Fruit fly (Drosophila melanogaster) whole organism, embryonic: ENCODE data around the gene Cog3.

ENCODE experiments used
- Aef1 ChIP-seq: fragments of 200-800 bp; sonication (Bioruptor generic); IDR thresholded peaks from 3 replicates; pipeline ENCODE4 v1.3.6; 2022; ENCODE audit warnings: missing biosample characterization, missing genetic modification characterization
- Awh ChIP-seq: fragments of 200-800 bp; sonication (Bioruptor generic); IDR thresholded peaks from 2 replicates; pipeline ENCODE4, ENCODE4 v1.3.6; 2022; ENCODE audit warnings: missing biosample characterization, missing genetic modification characterization
- Blimp-1 ChIP-seq: fragments of 200-800 bp; sonication (Bioruptor generic); optimal IDR thresholded peaks from 3 replicates; lab custom pipeline; 2018; ENCODE audit warnings: missing biosample characterization, missing genetic modification characterization, mild to moderate bottlenecking, moderate library complexity, missing genetic modification reagents
- CG11695 ChIP-seq: fragments of 200-800 bp; sonication (Bioruptor generic); IDR thresholded peaks from 3 replicates; pipeline ENCODE4 v1.3.6; 2022; ENCODE audit warnings: missing biosample characterization, missing genetic modification characterization
- CG12942 ChIP-seq: fragments of 200-800 bp; sonication (Bioruptor generic); optimal IDR thresholded peaks from 3 replicates; lab custom pipeline; 2016; ENCODE audit warnings: missing biosample characterization, missing genetic modification characterization
- CG13624 ChIP-seq: fragments of 200-800 bp; sonication (Bioruptor generic); optimal IDR thresholded peaks from 2 replicates; lab custom pipeline; 2016; ENCODE audit warnings: missing biosample characterization, missing genetic modification characterization
- CG15011 ChIP-seq: fragments of 200-800 bp; sonication (Bioruptor generic); optimal IDR thresholded peaks from 3 replicates; lab custom pipeline; 2018; ENCODE audit warnings: missing biosample characterization, mild to moderate bottlenecking, missing genetic modification characterization
- CG1602 ChIP-seq: fragments of 200-800 bp; sonication (Bioruptor generic); optimal IDR thresholded peaks from 3 replicates; lab custom pipeline; 2016; ENCODE audit warnings: missing biosample characterization, missing genetic modification characterization
- CG17361 ChIP-seq: fragments of 200-800 bp; sonication (Bioruptor generic); IDR thresholded peaks from 3 replicates; pipeline ENCODE4 v1.3.6; 2022; ENCODE audit warnings: missing biosample characterization, missing genetic modification characterization
- CG18011 ChIP-seq: fragments of 200-800 bp; sonication (Bioruptor generic); optimal IDR thresholded peaks from 2 replicates; lab custom pipeline; 2017; ENCODE audit warnings: missing biosample characterization, missing genetic modification characterization, mild to moderate bottlenecking, moderate library complexity, missing genotype
- CG2120 ChIP-seq: fragments of 200-800 bp; sonication (Bioruptor generic); optimal IDR thresholded peaks from 3 replicates; lab custom pipeline; 2016; ENCODE audit warnings: missing biosample characterization, missing genetic modification characterization
- CG2875 ChIP-seq: fragments of 200-800 bp; sonication (Bioruptor generic); optimal IDR thresholded peaks from 2 replicates; lab custom pipeline; 2017; ENCODE audit warnings: missing biosample characterization, mild to moderate bottlenecking, missing genetic modification characterization, missing genetic modification reagents
- CG31224 ChIP-seq: fragments of 200-800 bp; sonication (Bioruptor generic); IDR thresholded peaks from 2 replicates; pipeline ENCODE4 v1.3.6; 2022; ENCODE audit warnings: missing biosample characterization, missing genetic modification characterization
- CG32767 ChIP-seq: fragments of 200-800 bp; sonication (Bioruptor generic); IDR thresholded peaks from 2 replicates; pipeline ENCODE4 v1.3.6; 2022; ENCODE audit warnings: missing biosample characterization, missing genetic modification characterization
- CG34224 ChIP-seq: fragments of 200-800 bp; sonication (Bioruptor generic); IDR thresholded peaks from 3 replicates; pipeline ENCODE4 v1.3.6; 2022; ENCODE audit warnings: missing biosample characterization, missing genetic modification characterization; ENCODE audit not compliant: partially characterized antibody
- CG4730 ChIP-seq: fragments of 200-800 bp; sonication (Bioruptor generic); IDR thresholded peaks from 2 replicates; pipeline ENCODE4 v1.3.6; 2022; ENCODE audit warnings: missing biosample characterization, missing genetic modification characterization
- CG6254 ChIP-seq: fragments of 200-800 bp; sonication (Bioruptor generic); optimal IDR thresholded peaks from 3 replicates; lab custom pipeline; 2017; ENCODE audit warnings: mild to moderate bottlenecking, missing biosample characterization, missing genetic modification reagents, missing genetic modification characterization
- CG6765 ChIP-seq: fragments of 200-800 bp; sonication (Bioruptor generic); optimal IDR thresholded peaks from 3 replicates; lab custom pipeline; 2017; ENCODE audit warnings: missing biosample characterization, mild to moderate bottlenecking, missing genetic modification characterization
- CG7372 ChIP-seq: fragments of 200-800 bp; sonication (Bioruptor generic); IDR thresholded peaks from 2 replicates; pipeline ENCODE4 v1.3.6; 2022; ENCODE audit warnings: missing biosample characterization, missing genetic modification characterization
- CG8281 ChIP-seq: fragments of 200-800 bp; sonication (Bioruptor generic); optimal IDR thresholded peaks from 2 replicates; lab custom pipeline; 2018; ENCODE audit warnings: missing biosample characterization, mild to moderate bottlenecking, missing genetic modification characterization, moderate library complexity
- CG8924 ChIP-seq: fragments of 200-800 bp; optimal IDR thresholded peaks from 3 replicates; lab custom pipeline; 2019; ENCODE audit warnings: missing biosample characterization, mild to moderate bottlenecking, missing genetic modification characterization, moderate library complexity
- CG9817 ChIP-seq: fragments of 200-800 bp; sonication (Bioruptor generic); optimal IDR thresholded peaks from 2 replicates; lab custom pipeline; 2018; ENCODE audit warnings: missing biosample characterization, mild to moderate bottlenecking, missing genetic modification characterization, moderate library complexity
- Dek ChIP-seq: fragments of 200-800 bp; sonication (Bioruptor generic); optimal IDR thresholded peaks from 3 replicates; lab custom pipeline; 2019; ENCODE audit warnings: missing biosample characterization, mild to moderate bottlenecking, missing genetic modification characterization, moderate library complexity
- Fer1 ChIP-seq: fragments of 200-800 bp; sonication (Bioruptor generic); optimal IDR thresholded peaks from 2 replicates; lab custom pipeline; 2017; ENCODE audit warnings: missing biosample characterization, mild to moderate bottlenecking, missing genetic modification characterization
- H15 ChIP-seq: fragments of 200-800 bp; sonication (Bioruptor generic); IDR thresholded peaks from 3 replicates; pipeline ENCODE4 v1.3.6; 2022; ENCODE audit warnings: missing biosample characterization, missing genetic modification characterization
- MTF-1 ChIP-seq: fragments of 200-800 bp; sonication (Bioruptor generic); optimal IDR thresholded peaks from 2 replicates; lab custom pipeline; 2018; ENCODE audit warnings: missing biosample characterization, mild to moderate bottlenecking, missing genetic modification characterization, borderline replicate concordance
- Mes4 ChIP-seq: fragments of 200-800 bp; sonication (Bioruptor generic); optimal IDR thresholded peaks from 2 replicates; lab custom pipeline; 2016; ENCODE audit warnings: missing biosample characterization, missing genetic modification characterization
- Mrtf ChIP-seq: fragments of 200-800 bp; sonication (Bioruptor generic); IDR thresholded peaks from 3 replicates; pipeline ENCODE4 v1.3.6; 2022; ENCODE audit warnings: missing biosample characterization, missing genetic modification characterization
- NC2β ChIP-seq: fragments of 200-800 bp; sonication (Bioruptor generic); optimal IDR thresholded peaks from 2 replicates; lab custom pipeline; 2016; ENCODE audit warnings: missing biosample characterization, missing genetic modification characterization
- Nf-YA ChIP-seq: fragments of 200-800 bp; sonication (Bioruptor generic); IDR thresholded peaks from 2 replicates; pipeline ENCODE4 v1.3.6; 2022; ENCODE audit warnings: missing biosample characterization, missing genetic modification characterization
- Oaz ChIP-seq: fragments of 200-800 bp; sonication (Bioruptor generic); IDR thresholded peaks from 2 replicates; pipeline ENCODE4 v1.3.6; 2022; ENCODE audit warnings: missing biosample characterization, missing genetic modification characterization
- Rx ChIP-seq: fragments of 200-800 bp; sonication (Bioruptor generic); IDR thresholded peaks from 2 replicates; pipeline ENCODE4 v1.3.6; 2022; ENCODE audit warnings: missing biosample characterization, missing genetic modification characterization
- Sox102F ChIP-seq: fragments of 200-800 bp; sonication (Bioruptor generic); optimal IDR thresholded peaks from 2 replicates; lab custom pipeline; 2018; ENCODE audit warnings: missing biosample characterization, mild to moderate bottlenecking, missing genetic modification characterization, moderate library complexity
- Xrp1 ChIP-seq: fragments of 200-800 bp; sonication (Bioruptor generic); IDR thresholded peaks from 2 replicates; pipeline ENCODE4 v1.3.6; 2022; ENCODE audit warnings: missing biosample characterization, missing genetic modification characterization
- az2 ChIP-seq: fragments of 200-800 bp; sonication (Bioruptor generic); optimal IDR thresholded peaks from 3 replicates; lab custom pipeline; 2016; ENCODE audit warnings: missing biosample characterization, missing genetic modification characterization
- bcd ChIP-seq: fragments of 200-800 bp; sonication (Bioruptor generic); optimal IDR thresholded peaks from 2 replicates; lab custom pipeline; 2017; ENCODE audit warnings: missing biosample characterization, mild to moderate bottlenecking, missing genetic modification characterization
- chif ChIP-seq, 2 experiments: fragments of 200-800 bp; sonication (Bioruptor generic); optimal IDR thresholded peaks; 3 replicates each; lab custom pipeline; 2016; ENCODE audit warnings: missing biosample characterization in 2 of 2, missing genetic modification characterization in 2 of 2
- chm ChIP-seq: fragments of 200-800 bp; sonication (Bioruptor generic); IDR thresholded peaks from 2 replicates; pipeline ENCODE4 v1.3.6; 2022; ENCODE audit warnings: missing biosample characterization, missing genetic modification characterization
- ci ChIP-seq: fragments of 200-800 bp; sonication (Bioruptor generic); IDR thresholded peaks from 3 replicates; pipeline ENCODE4 v1.3.6; 2022; ENCODE audit warnings: missing biosample characterization, missing genetic modification characterization
- grau ChIP-seq: fragments of 200-800 bp; optimal IDR thresholded peaks from 3 replicates; lab custom pipeline; 2019; ENCODE audit warnings: missing biosample characterization, mild to moderate bottlenecking, missing genetic modification characterization, moderate library complexity
- ham ChIP-seq: fragments of 200-800 bp; sonication (Bioruptor generic); IDR thresholded peaks from 2 replicates; pipeline ENCODE4 v1.3.6; 2022; ENCODE audit warnings: missing biosample characterization, missing genetic modification characterization
- kah ChIP-seq: fragments of 200-800 bp; sonication (Bioruptor generic); optimal IDR thresholded peaks from 2 replicates; lab custom pipeline; 2018; ENCODE audit warnings: missing biosample characterization, mild to moderate bottlenecking, missing genetic modification characterization
- kni ChIP-seq: fragments of 200-800 bp; sonication (Bioruptor generic); optimal IDR thresholded peaks from 3 replicates; lab custom pipeline; 2017; ENCODE audit warnings: mild to moderate bottlenecking, missing biosample characterization, missing genetic modification reagents, missing genetic modification characterization
- odd ChIP-seq: fragments of 200-800 bp; sonication (Bioruptor generic); optimal IDR thresholded peaks from 2 replicates; lab custom pipeline; 2017; ENCODE audit warnings: missing biosample characterization, mild to moderate bottlenecking, missing genetic modification characterization
- pnt ChIP-seq: fragments of 200-800 bp; sonication (Bioruptor generic); optimal IDR thresholded peaks from 3 replicates; lab custom pipeline; 2016; ENCODE audit warnings: missing biosample characterization, missing genetic modification characterization
- ssp ChIP-seq: fragments of 200-800 bp; sonication (Bioruptor generic); IDR thresholded peaks from 2 replicates; pipeline ENCODE4 v1.3.6; 2022; ENCODE audit warnings: missing biosample characterization, missing genetic modification characterization
- tin ChIP-seq: fragments of 200-800 bp; sonication (Bioruptor generic); optimal IDR thresholded peaks from 3 replicates; lab custom pipeline; 2016; ENCODE audit warnings: missing biosample characterization, missing genetic modification characterization
- ttk ChIP-seq: fragments of 200-800 bp; sonication (Bioruptor generic); IDR thresholded peaks from 2 replicates; pipeline ENCODE4 v2.1.2; 2022; ENCODE audit warnings: missing biosample characterization, missing genetic modification characterization
- vfl ChIP-seq: fragments of 200-800 bp; sonication (Bioruptor generic); optimal IDR thresholded peaks from 2 replicates; lab custom pipeline; 2016; ENCODE audit warnings: missing biosample characterization, missing genetic modification characterization
- wdn ChIP-seq: fragments of 200-800 bp; sonication (Bioruptor generic); IDR thresholded peaks from 2 replicates; pipeline ENCODE4 v1.3.6; 2022; ENCODE audit warnings: missing biosample characterization, missing genetic modification characterization
- zen2 ChIP-seq: fragments of 200-800 bp; sonication (Bioruptor generic); IDR thresholded peaks from 3 replicates; pipeline ENCODE4 v1.3.6; 2022; ENCODE audit warnings: missing biosample characterization, missing genetic modification characterization; ENCODE audit not compliant: partially characterized antibody

Cog3 gene

DNA sequence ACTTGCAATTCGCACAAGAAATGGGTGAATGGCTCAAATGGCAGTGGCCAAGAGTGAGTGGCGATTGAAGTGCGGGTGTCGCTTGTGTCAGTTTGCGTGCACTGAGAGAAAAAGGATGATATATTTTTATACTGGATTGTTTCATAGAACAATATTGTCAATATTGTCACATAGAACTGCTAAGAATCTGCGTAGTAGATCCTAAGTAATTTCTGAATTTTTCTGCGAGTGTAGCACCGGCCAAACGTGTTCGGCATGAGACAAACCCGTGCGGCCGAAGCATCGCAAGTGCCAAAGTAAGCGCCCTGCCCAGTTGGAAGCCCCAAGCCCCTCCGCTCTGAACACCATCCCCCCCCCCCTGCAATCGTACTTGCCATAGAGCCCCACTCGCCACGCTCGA is 16.5 kb downstream of the Cog3 start (continued):
- peak; percentile 56 for TF ChIP-seq CG31224 (GFP tag; lab: Robert Waterston, UW)
- TF ChIP-seq CG34224 (GFP tag; lab: Robert Waterston, UW), result no peak
- TF ChIP-seq CG17361 (GFP tag; lab: Robert Waterston, UW), result peak; percentile 62; the same call in 2 of the 3 replicates
- TF ChIP-seq CG2875, result peak; percentile 54
- peak; percentile 27 for TF ChIP-seq kah (GFP tag; lab: Kevin White, UChicago)
- TF ChIP-seq Rx, result peak; percentile 82
- TF ChIP-seq zen2 (GFP tag; lab: Robert Waterston, UW), result no peak
- peak; percentile 83 for TF ChIP-seq ttk (GFP tag; lab: Robert Waterston, UW)
- no peak for TF ChIP-seq CG13624 (GFP tag; lab: Kevin White, UChicago)
- peak; percentile 65 for TF ChIP-seq CG6254 (GFP tag; lab: Kevin White, UChicago)
- peak; percentile 86 for TF ChIP-seq Awh
- peak; percentile 43 for TF ChIP-seq MTF-1 (GFP tag; lab: Kevin White, UChicago)
- TF ChIP-seq bcd (GFP tag; lab: Kevin White, UChicago), result peak; percentile 64
- peak; percentile 69; the same call in 2 of the 3 replicates for TF ChIP-seq CG11695 (GFP tag; lab: Robert Waterston, UW)
- peak; percentile 44 for TF ChIP-seq CG1602 (GFP tag; lab: Kevin White, UChicago)
- TF ChIP-seq ci, result peak; percentile 90
- TF ChIP-seq az2 (GFP tag; lab: Kevin White, UChicago), result peak; percentile 50
- TF ChIP-seq Mes4, result peak; percentile 28
- peak; percentile 55 for TF ChIP-seq CG8924 (tag; lab: Kevin White, UChicago)
- TF ChIP-seq CG7372 (GFP tag; lab: Robert Waterston, UW), result peak; percentile 70
- peak; percentile 37 for TF ChIP-seq CG8281 (tag; lab: Kevin White, UChicago)
- TF ChIP-seq CG12942, result peak; percentile 59
- TF ChIP-seq Xrp1 (GFP tag; lab: Robert Waterston, UW), result peak; percentile 78
- peak; percentile 48; the same call in 1 of the 2 replicates for TF ChIP-seq Oaz (GFP tag; lab: Robert Waterston, UW)
- peak; percentile 57 for TF ChIP-seq Nf-YA (GFP tag; lab: Robert Waterston, UW)
- TF ChIP-seq CG32767 (GFP tag; lab: Robert Waterston, UW), result peak; percentile 67
- TF ChIP-seq chm (GFP tag; lab: Robert Waterston, UW), result 0 out of 2 replicates have a peak, but pooled peaks have one; percentile 9
- TF ChIP-seq Blimp-1 (GFP tag; lab: Kevin White, UChicago), result peak; percentile 73
- TF ChIP-seq chif (GFP tag; optimal IDR thresholded peaks at IDR 0.05; lab: Kevin White, UChicago), result peak; percentile 52 to 63
- TF ChIP-seq CG6765 (GFP tag; lab: Kevin White, UChicago), result no peak
- TF ChIP-seq vfl (GFP tag; lab: Kevin White, UChicago), result no peak
- no peak for TF ChIP-seq kni
- TF ChIP-seq Fer1 (GFP tag; lab: Kevin White, UChicago), result peak; percentile 73
- peak; percentile 29 for TF ChIP-seq pnt
- peak; percentile 37 for TF ChIP-seq grau (tag; lab: Kevin White, UChicago)
- TF ChIP-seq tin (GFP tag; lab: Kevin White, UChicago), result peak; percentile 39
- TF ChIP-seq Dek (tag; lab: Kevin White, UChicago), result peak; percentile 30
- peak; percentile 40 for TF ChIP-seq NC2β (GFP tag; lab: Kevin White, UChicago)
- no peak for TF ChIP-seq ham (GFP tag; lab: Robert Waterston, UW)
- no peak for TF ChIP-seq CG15011 (GFP tag; lab: Kevin White, UChicago)
- peak; percentile 80 for TF ChIP-seq Mrtf (GFP tag; lab: Robert Waterston, UW)
- peak; percentile 55 for TF ChIP-seq CG2120
- peak; percentile 82 for TF ChIP-seq Sox102F
- TF ChIP-seq CG4730, result peak; percentile 74
- peak; percentile 24; the same call in 1 of the 2 replicates for TF ChIP-seq wdn
- peak; percentile 44 for TF ChIP-seq Aef1
- TF ChIP-seq CG9817 (tag; lab: Kevin White, UChicago), result no peak
- peak; percentile 58 for TF ChIP-seq ssp (GFP tag; lab: Robert Waterston, UW)
- peak; percentile 15 for TF ChIP-seq CG18011
- TF ChIP-seq H15 (GFP tag; lab: Robert Waterston, UW), result peak; percentile 77
- TF ChIP-seq odd (GFP tag; lab: Kevin White, UChicago), result no peak
